Worm (Caenorhabditis elegans) whole organism, late embryonic: Measurements from ENCODE around the gene C09G1.5.

ENCODE experiments used
- C08G9.2 ChIP-seq: sonication (generic microtip); optimal IDR thresholded peaks from 2 replicates; lab custom pipeline; 2016; ENCODE audit warnings: mild to moderate bottlenecking, missing genetic modification characterization, moderate library complexity, missing compliant biosample characterization
- K02D7.2 ChIP-seq: sonication (generic microtip); optimal IDR thresholded peaks from 2 replicates; lab custom pipeline; 2017; ENCODE audit warnings: mild to moderate bottlenecking, missing genetic modification characterization, missing compliant biosample characterization
- Y22D7AL.16 ChIP-seq: sonication (generic microtip); optimal IDR thresholded peaks from 2 replicates; lab custom pipeline; 2016; ENCODE audit warnings: missing genetic modification characterization, missing compliant biosample characterization
- ahr-1 ChIP-seq: sonication (generic microtip); optimal IDR thresholded peaks from 2 replicates; lab custom pipeline; 2016; ENCODE audit warnings: missing genetic modification characterization, missing compliant biosample characterization
- ama-1 ChIP-seq: fragments of 150-350 bp; optimal IDR thresholded peaks from 2 replicates; lab custom pipeline; 2014
- ceh-14 ChIP-seq: sonication (generic microtip); optimal IDR thresholded peaks from 2 replicates; lab custom pipeline; 2016; ENCODE audit warnings: missing genotype, missing genetic modification characterization, missing compliant biosample characterization
- ceh-19 ChIP-seq: fragments of 200-800 bp; sonication (Bioruptor generic); optimal IDR thresholded peaks from 2 replicates; lab custom pipeline; 2018; ENCODE audit warnings: mild to moderate bottlenecking, missing genetic modification characterization, missing compliant biosample characterization
- ceh-2 ChIP-seq: sonication (generic microtip); optimal IDR thresholded peaks from 2 replicates; lab custom pipeline; 2016; ENCODE audit warnings: missing genotype, missing genetic modification characterization, missing compliant biosample characterization
- ceh-22 ChIP-seq: sonication (generic microtip); optimal IDR thresholded peaks from 2 replicates; lab custom pipeline; 2017; ENCODE audit warnings: missing biosample characterization, missing genetic modification characterization
- ceh-24 ChIP-seq: sonication (generic microtip); optimal IDR thresholded peaks from 2 replicates; lab custom pipeline; 2016; ENCODE audit warnings: mild to moderate bottlenecking, missing genetic modification characterization, missing compliant biosample characterization
- ceh-34 ChIP-seq: sonication (generic microtip); optimal IDR thresholded peaks from 2 replicates; lab custom pipeline; 2016; ENCODE audit warnings: mild to moderate bottlenecking, missing genetic modification characterization, missing compliant biosample characterization
- ceh-48 ChIP-seq: sonication (generic microtip); optimal IDR thresholded peaks from 2 replicates; lab custom pipeline; 2016; ENCODE audit warnings: missing genetic modification characterization, inconsistent platforms, missing compliant biosample characterization
- ceh-6 ChIP-seq: fragments of 200-800 bp; sonication (Bioruptor generic); optimal IDR thresholded peaks from 2 replicates; lab custom pipeline; 2018; ENCODE audit warnings: mild to moderate bottlenecking, missing genetic modification characterization, missing compliant biosample characterization
- ceh-9 ChIP-seq: sonication (generic microtip); optimal IDR thresholded peaks from 2 replicates; lab custom pipeline; 2016; ENCODE audit warnings: mild to moderate bottlenecking, missing genetic modification characterization, inconsistent platforms, missing compliant biosample characterization
- elt-2 ChIP-seq: sonication (generic microtip); optimal IDR thresholded peaks from 2 replicates; lab custom pipeline; 2016; ENCODE audit warnings: missing genetic modification reagents, missing genetic modification characterization, missing compliant biosample characterization
- elt-4 ChIP-seq: sonication (generic microtip); optimal IDR thresholded peaks from 2 replicates; lab custom pipeline; 2016; ENCODE audit warnings: missing genetic modification characterization, missing compliant biosample characterization
- fkh-10 ChIP-seq: fragments of 150-350 bp; optimal IDR thresholded peaks from 2 replicates; lab custom pipeline; 2014; ENCODE audit warnings: missing biosample characterization, missing genetic modification reagents, missing genetic modification characterization
- fkh-6 ChIP-seq: sonication (generic microtip); optimal IDR thresholded peaks from 2 replicates; lab custom pipeline; 2016; ENCODE audit warnings: missing genetic modification characterization, missing compliant biosample characterization
- gmeb-2 ChIP-seq: sonication (generic microtip); optimal IDR thresholded peaks from 2 replicates; lab custom pipeline; 2016; ENCODE audit warnings: missing genetic modification characterization, inconsistent platforms, missing compliant biosample characterization
- hlh-15 ChIP-seq: sonication (generic microtip); optimal IDR thresholded peaks from 2 replicates; lab custom pipeline; 2016; ENCODE audit warnings: missing genetic modification characterization, missing compliant biosample characterization
- hlh-8 ChIP-seq: sonication (generic microtip); optimal IDR thresholded peaks from 2 replicates; lab custom pipeline; 2016; ENCODE audit warnings: missing genotype, missing genetic modification characterization, missing compliant biosample characterization
- mec-3 ChIP-seq: sonication (generic microtip); optimal IDR thresholded peaks from 2 replicates; lab custom pipeline; 2016; ENCODE audit warnings: borderline replicate concordance, missing genetic modification characterization, missing compliant biosample characterization
- nhr-11 ChIP-seq: fragments of 150-350 bp; optimal IDR thresholded peaks from 2 replicates; lab custom pipeline; 2014; ENCODE audit warnings: missing biosample characterization, missing genetic modification characterization
- nhr-232 ChIP-seq: sonication (generic microtip); optimal IDR thresholded peaks from 2 replicates; lab custom pipeline; 2016; ENCODE audit warnings: missing genetic modification characterization, missing compliant biosample characterization
- odd-2 ChIP-seq: sonication (generic microtip); optimal IDR thresholded peaks from 2 replicates; lab custom pipeline; 2017; ENCODE audit warnings: antibody characterized with exemption, mild to moderate bottlenecking, missing genetic modification characterization, missing compliant biosample characterization
- pag-3 ChIP-seq: sonication (generic microtip); optimal IDR thresholded peaks from 2 replicates; lab custom pipeline; 2016; ENCODE audit warnings: missing compliant biosample characterization, missing genetic modification characterization, borderline replicate concordance
- pat-9 ChIP-seq: fragments of 200-800 bp; sonication (Bioruptor generic); optimal IDR thresholded peaks from 2 replicates; lab custom pipeline; 2018; ENCODE audit warnings: mild to moderate bottlenecking, missing genetic modification characterization, moderate library complexity, missing compliant biosample characterization
- pax-1 ChIP-seq: fragments of 150-350 bp; optimal IDR thresholded peaks from 2 replicates; lab custom pipeline; 2014; ENCODE audit warnings: missing biosample characterization, missing genetic modification characterization
- pha-4 ChIP-seq: fragments of 150-350 bp; optimal IDR thresholded peaks from 2 replicates; lab custom pipeline; 2018; ENCODE audit warnings: missing biosample characterization, missing genetic modification reagents, missing genetic modification characterization
- rnt-1 ChIP-seq: sonication (generic microtip); optimal IDR thresholded peaks from 2 replicates; lab custom pipeline; 2016; ENCODE audit warnings: missing genetic modification characterization, missing compliant biosample characterization
- sdc-2 ChIP-seq: sonication (generic microtip); optimal IDR thresholded peaks from 2 replicates; lab custom pipeline; 2016; ENCODE audit warnings: missing genotype, missing genetic modification characterization, missing compliant biosample characterization
- sox-4 ChIP-seq: sonication (generic microtip); optimal IDR thresholded peaks from 2 replicates; lab custom pipeline; 2017; ENCODE audit warnings: mild to moderate bottlenecking, missing genetic modification characterization, inconsistent platforms, missing compliant biosample characterization
- tbx-2 ChIP-seq: sonication (generic microtip); optimal IDR thresholded peaks from 2 replicates; lab custom pipeline; 2016; ENCODE audit warnings: missing genetic modification characterization, missing compliant biosample characterization
- unc-3 ChIP-seq, 2 experiments: fragments of 200-800 bp in 1 of 2; sonication (Bioruptor generic) in 1 of 2; sonication (generic microtip) in 1 of 2; conservative IDR thresholded peaks in 1 of 2; optimal IDR thresholded peaks in 1 of 2; 2 replicates each; pipeline versions ENCODE4 v1.3.6 to Lab custom; 2016 to 2022; ENCODE audit warnings: missing compliant biosample characterization in 2 of 2, missing genetic modification characterization in 2 of 2, missing genetic modification reagents in 1 of 2
- unc-55 ChIP-seq: sonication (generic microtip); optimal IDR thresholded peaks from 2 replicates; lab custom pipeline; 2017; ENCODE audit warnings: missing biosample characterization, missing genetic modification reagents, missing genetic modification characterization
- unc-86 ChIP-seq: sonication (generic microtip); optimal IDR thresholded peaks from 2 replicates; lab custom pipeline; 2016; ENCODE audit warnings: missing genetic modification characterization, missing compliant biosample characterization
- ztf-16 ChIP-seq: sonication (generic microtip); optimal IDR thresholded peaks from 2 replicates; lab custom pipeline; 2017; ENCODE audit warnings: missing genetic modification characterization, missing compliant biosample characterization

Gene C09G1.5

ce11 chrX:15939759-15940334 is 19.0 kb upstream of the C09G1.5 start:
- no peak for TF ChIP-seq pax-1 (tag; lab: Kevin White, UChicago)
- no peak for TF ChIP-seq unc-55
- TF ChIP-seq unc-86 (tag; lab: Kevin White, UChicago), result no peak
- TF ChIP-seq ama-1 (lab: Kevin White, UChicago), result no peak
- no peak for TF ChIP-seq odd-2 (tag; lab: Kevin White, UChicago)
- peak; percentile 42 for TF ChIP-seq elt-2 (tag; lab: Kevin White, UChicago)
- TF ChIP-seq Y22D7AL.16 (tag; lab: Kevin White, UChicago), result no peak
- TF ChIP-seq hlh-15 (tag; lab: Kevin White, UChicago), result no peak

ce11 chrX:15943709-15944108 is 15.2 kb upstream of the C09G1.5 start, which contains the start of gene mec-5:
Gene mec-5 (plus strand): TSS chrX:15944009.
- no peak for TF ChIP-seq ceh-2 (tag; lab: Kevin White, UChicago)
- no peak for TF ChIP-seq rnt-1 (tag; lab: Kevin White, UChicago)
- TF ChIP-seq ceh-14 (tag; lab: Kevin White, UChicago), result no peak
- TF ChIP-seq ceh-48 (tag; lab: Kevin White, UChicago), result no peak
- TF ChIP-seq nhr-11 (tag; lab: Kevin White, UChicago), result no peak
- TF ChIP-seq mec-3, result no peak
- TF ChIP-seq ceh-19 (GFP tag; lab: Kevin White, UChicago), result no peak
- no peak for TF ChIP-seq pag-3 (tag; lab: Kevin White, UChicago)
- no peak for TF ChIP-seq ceh-6 (GFP tag; lab: Kevin White, UChicago)
- no peak for TF ChIP-seq fkh-10 (GFP tag; lab: Kevin White, UChicago)
- TF ChIP-seq elt-2 (tag; lab: Kevin White, UChicago), result no peak
- no peak for TF ChIP-seq pha-4
- no peak for TF ChIP-seq nhr-232 (tag; lab: Kevin White, UChicago)
- no peak for TF ChIP-seq unc-55
- no peak for TF ChIP-seq ceh-34
- TF ChIP-seq K02D7.2 (tag; lab: Kevin White, UChicago), result no peak
- no peak for TF ChIP-seq hlh-15 (tag; lab: Kevin White, UChicago)
- no peak for TF ChIP-seq pat-9 (tag; lab: Kevin White, UChicago)
- no peak for TF ChIP-seq gmeb-2 (tag; lab: Kevin White, UChicago)
- TF ChIP-seq elt-4, result no peak
- TF ChIP-seq, all 69 proteins: peak for 0

ce11 chrX:15944198-15944597 is 14.7 kb upstream of the C09G1.5 start:
- TF ChIP-seq rnt-1 (tag; lab: Kevin White, UChicago) (no peak), ztf-16 (tag; lab: Kevin White, UChicago) (no peak), mec-3 (no peak), ceh-19 (GFP tag; lab: Kevin White, UChicago) (no peak), unc-3 (GFP tag; conservative IDR thresholded peaks at IDR 0.05; lab: Robert Waterston, UW) (no peak), unc-3 (tag; optimal IDR thresholded peaks at IDR 0.05; lab: Kevin White, UChicago) (no peak), pat-9 (tag; lab: Kevin White, UChicago) (no peak), ceh-22 (no peak), fkh-6 (tag; lab: Kevin White, UChicago) (no peak), sox-4 (tag; lab: Kevin White, UChicago) (no peak), hlh-15 (tag; lab: Kevin White, UChicago) (no peak), ahr-1 (tag; lab: Kevin White, UChicago) (no peak), sdc-2 (tag; lab: Kevin White, UChicago) (no peak), ceh-24 (no peak), Y22D7AL.16 (tag; lab: Kevin White, UChicago) (no peak), ama-1 (lab: Kevin White, UChicago) (no peak), tbx-2 (tag; lab: Kevin White, UChicago) (no peak), hlh-8 (no peak), ceh-9 (tag; lab: Kevin White, UChicago) (no peak), C08G9.2 (tag; lab: Kevin White, UChicago) (no peak), odd-2 (tag; lab: Kevin White, UChicago) (no peak)
